Worm (Caenorhabditis elegans): ENCODE results near the gene Y37D8A.19.

DNA sequence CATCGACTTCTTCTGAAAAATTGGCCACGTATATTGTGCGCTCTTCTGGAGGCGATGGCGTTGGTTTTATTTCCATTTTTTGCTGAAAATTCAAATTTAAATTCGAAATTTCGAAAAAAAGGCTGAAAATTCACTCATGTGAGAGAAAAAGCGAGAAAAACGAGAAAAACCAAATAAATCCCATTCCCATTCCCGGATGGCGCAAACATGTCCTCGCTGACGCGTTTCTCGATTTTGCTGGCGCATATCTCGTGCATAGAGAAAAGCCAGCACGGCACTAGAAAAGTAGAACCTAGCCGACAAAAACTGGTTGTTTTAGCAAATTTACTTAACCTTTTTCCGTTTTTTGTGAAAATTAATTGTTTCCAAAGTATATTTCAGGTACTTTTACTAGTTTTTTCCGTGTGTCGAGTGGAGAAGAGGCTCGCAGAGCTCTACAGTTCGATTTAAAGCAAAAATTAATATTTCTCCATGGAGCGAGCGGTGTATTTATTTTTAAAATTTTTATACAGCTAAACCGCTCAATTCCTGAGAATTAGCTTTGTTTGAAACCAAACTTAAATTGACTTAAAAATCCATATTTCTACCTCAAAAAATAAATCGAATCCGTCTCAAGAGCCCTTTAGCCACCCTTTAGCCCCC is 2.2 kb downstream of the Y37D8A.19 start, which contains the start of gene rbm-7:
- TF ChIP-seq ztf-29 (GFP tag; IDR thresholded peaks at IDR 0.05) = no peak
- TF ChIP-seq ref-1 (GFP tag; conservative IDR thresholded peaks at IDR 0.05) = no peak
- no peak for TF ChIP-seq flt-1 (GFP tag; IDR thresholded peaks at IDR 0.05)
- no peak for TF ChIP-seq med-1 (GFP tag; optimal IDR thresholded peaks at IDR 0.05; ENCODE audit: insufficient read depth)
- no peak for TF ChIP-seq cog-1 (tag; optimal IDR thresholded peaks at IDR 0.05)
- TF ChIP-seq ztf-23 (GFP tag; IDR thresholded peaks at IDR 0.05) = no peak

All from whole organism, midembryonic.